In genomic region chr2L:8719757-8720156, dm6 we compare ENCODE assay signal across 1 fruit fly cellular context.
A peak's percentile ranks its signal among the peaks of the same experiment; 100 is the strongest.
TF ChIP-seq lines count a peak whose summit lies in the region.

No protein-coding gene starts in this region.

TF ChIP-seq in whole organism, embryonic, 481 proteins besides CTCF, POLR2A, EP300 and RAD21 (continued from another document):
- TF ChIP-seq lab (GFP tag; optimal IDR thresholded peaks at IDR 0.05; lab: Kevin White, UChicago) (peak; percentile 55), HmgZ (tag; optimal IDR thresholded peaks at IDR 0.05; lab: Kevin White, UChicago) (peak; percentile 19), CG2678 (tag; optimal IDR thresholded peaks at IDR 0.05; lab: Kevin White, UChicago) (peak; percentile 16), Med (GFP tag; lab: Kevin White, UChicago) (peak; percentile 54), sens-2 (GFP tag; IDR thresholded peaks at IDR 0.05; lab: Robert Waterston, UW) (peak; percentile 78), Atf6 (GFP tag; IDR thresholded peaks at IDR 0.05; lab: Robert Waterston, UW) (peak; percentile 37; the same call in 1 of the 2 replicates), gro (GFP tag; optimal IDR thresholded peaks at IDR 0.05; lab: Kevin White, UChicago) (peak; percentile 66), sqz (GFP tag; optimal IDR thresholded peaks at IDR 0.05; lab: Kevin White, UChicago) (peak; percentile 32), Camta (GFP tag; optimal IDR thresholded peaks at IDR 0.05; lab: Kevin White, UChicago) (no peak), CG6765 (GFP tag; optimal IDR thresholded peaks at IDR 0.05; lab: Kevin White, UChicago) (peak; percentile 35), kay (GFP tag; optimal IDR thresholded peaks at IDR 0.05; lab: Kevin White, UChicago) (no peak), grau (tag; optimal IDR thresholded peaks at IDR 0.05; lab: Kevin White, UChicago) (peak; percentile 3), CG17359 (tag; optimal IDR thresholded peaks at IDR 0.05; lab: Kevin White, UChicago) (peak; percentile 11), GATAe (GFP tag; conservative IDR thresholded peaks at IDR 0.05; lab: Robert Waterston, UW) (peak; percentile 66), B-H2 (GFP tag; optimal IDR thresholded peaks at IDR 0.05; lab: Kevin White, UChicago) (peak; percentile 9), caup (GFP tag; optimal IDR thresholded peaks at IDR 0.05; lab: Kevin White, UChicago; ENCODE audit: severe bottlenecking) (peak; percentile 27), ewg (GFP tag; optimal IDR thresholded peaks at IDR 0.05; lab: Kevin White, UChicago) (no peak), CG9932 (GFP tag; IDR thresholded peaks at IDR 0.05; lab: Robert Waterston, UW) (0 out of 2 replicates have a peak, but pooled peaks have one; percentile 11), Ptx1 (GFP tag; IDR thresholded peaks at IDR 0.05; lab: Robert Waterston, UW) (no peak), CG12769 (tag; optimal IDR thresholded peaks at IDR 0.05; lab: Kevin White, UChicago) (peak; percentile 59), rib (GFP tag; IDR thresholded peaks at IDR 0.05; lab: Robert Waterston, UW) (peak; percentile 23; the same call in 1 of the 2 replicates), sug (tag; optimal IDR thresholded peaks at IDR 0.05; lab: Kevin White, UChicago) (peak; percentile 83), Hey (tag; optimal IDR thresholded peaks at IDR 0.05; lab: Kevin White, UChicago) (peak; percentile 37), CG7987 (GFP tag; optimal IDR thresholded peaks at IDR 0.05; lab: Kevin White, UChicago) (peak; percentile 34), CG10274 (GFP tag; optimal IDR thresholded peaks at IDR 0.05; lab: Kevin White, UChicago) (peak; percentile 12), her (GFP tag; optimal IDR thresholded peaks at IDR 0.05; lab: Kevin White, UChicago) (peak; percentile 1), Abd-B (GFP tag; optimal IDR thresholded peaks at IDR 0.05; lab: Kevin White, UChicago) (no peak), luna (GFP tag; optimal IDR thresholded peaks at IDR 0.05; lab: Kevin White, UChicago) (no peak), Lhr (GFP tag; optimal IDR thresholded peaks at IDR 0.05; lab: Kevin White, UChicago) (no peak), chinmo (GFP tag; IDR thresholded peaks at IDR 0.05; lab: Robert Waterston, UW; ENCODE audit: partially characterized antibody) (0 out of 4 replicates have a peak, but pooled peaks have one; percentile 11), seq (GFP tag; IDR thresholded peaks at IDR 0.05; lab: Robert Waterston, UW) (peak; percentile 40), CG17568 (GFP tag; optimal IDR thresholded peaks at IDR 0.05; lab: Kevin White, UChicago) (peak; percentile 21)
